Worm (Caenorhabditis elegans): ENCODE results near the gene C39F7.1.

ce11 chrV:1223559-1223958, 36.6 kb upstream of the C39F7.1 start:
- TF ChIP-seq ztf-23 (GFP tag; IDR thresholded peaks at IDR 0.05) (0 out of 2 replicates have a peak, but pooled peaks have one; percentile 13), flt-1 (GFP tag; IDR thresholded peaks at IDR 0.05) (no peak)
